Worm (Caenorhabditis elegans): ENCODE data around the gene sri-2.

The sri-2 gene

DNA sequence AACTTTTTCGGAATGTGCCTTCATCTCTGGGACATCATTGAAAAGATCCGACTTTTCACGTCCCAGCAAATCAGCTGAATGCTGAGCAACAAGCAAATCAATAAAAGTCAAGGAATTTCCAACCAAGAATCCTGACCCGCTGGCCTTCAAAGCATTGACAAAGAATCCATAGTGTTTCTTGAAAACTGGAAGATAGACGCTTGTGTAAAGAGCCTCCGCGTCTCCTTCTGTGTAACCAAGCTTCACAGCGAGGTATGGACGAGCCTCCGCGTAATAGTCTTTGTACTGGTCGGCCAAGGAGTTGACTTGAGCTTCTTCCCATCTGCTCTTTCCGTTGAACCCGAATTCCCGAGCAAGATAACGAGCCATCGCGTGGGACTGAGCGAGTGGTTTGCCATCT is 49.7 kb downstream of the sri-2 start:
- TF ChIP-seq F57C9.4 (tag; optimal IDR thresholded peaks at IDR 0.05) (no peak), rec-8 (tag; optimal IDR thresholded peaks at IDR 0.05) (no peak), ceh-100 (GFP tag; IDR thresholded peaks at IDR 0.05) (no peak), hsf-1 (GFP tag; IDR thresholded peaks at IDR 0.05) (no peak), mel-28 (tag; optimal IDR thresholded peaks at IDR 0.05; ENCODE audit: borderline replicate concordance) (no peak)

DNA sequence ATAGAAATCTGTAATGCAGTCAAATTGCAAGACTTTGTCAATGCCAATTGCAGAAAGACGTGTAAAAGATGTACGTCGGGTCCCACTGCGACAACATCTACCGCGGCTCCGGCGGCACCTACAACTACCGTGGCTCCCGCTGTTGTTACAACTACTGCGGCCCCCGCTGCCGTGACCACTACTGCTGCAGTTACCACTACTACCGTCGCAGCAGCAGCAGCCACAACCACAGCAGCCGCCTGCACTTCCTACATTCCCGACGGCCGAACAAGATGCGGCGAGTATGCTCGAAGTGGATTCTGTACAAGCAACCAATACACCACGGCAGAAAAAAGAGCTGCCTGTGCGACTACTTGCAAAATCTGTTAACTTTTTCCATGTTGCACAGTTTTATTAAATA is 50.2 kb downstream of the sri-2 start:
- TF ChIP-seq zfh-2 (GFP tag; conservative IDR thresholded peaks at IDR 0.05) (peak; percentile 59), F57A8.1 (GFP tag; optimal IDR thresholded peaks at IDR 0.05) (no peak), cebp-2 (GFP tag; IDR thresholded peaks at IDR 0.05) (0 out of 2 replicates have a peak, but pooled peaks have one; percentile 67)
